Comparison of ENCODE assay signal across 1 fruit fly cellular context in the genomic region with DNA sequence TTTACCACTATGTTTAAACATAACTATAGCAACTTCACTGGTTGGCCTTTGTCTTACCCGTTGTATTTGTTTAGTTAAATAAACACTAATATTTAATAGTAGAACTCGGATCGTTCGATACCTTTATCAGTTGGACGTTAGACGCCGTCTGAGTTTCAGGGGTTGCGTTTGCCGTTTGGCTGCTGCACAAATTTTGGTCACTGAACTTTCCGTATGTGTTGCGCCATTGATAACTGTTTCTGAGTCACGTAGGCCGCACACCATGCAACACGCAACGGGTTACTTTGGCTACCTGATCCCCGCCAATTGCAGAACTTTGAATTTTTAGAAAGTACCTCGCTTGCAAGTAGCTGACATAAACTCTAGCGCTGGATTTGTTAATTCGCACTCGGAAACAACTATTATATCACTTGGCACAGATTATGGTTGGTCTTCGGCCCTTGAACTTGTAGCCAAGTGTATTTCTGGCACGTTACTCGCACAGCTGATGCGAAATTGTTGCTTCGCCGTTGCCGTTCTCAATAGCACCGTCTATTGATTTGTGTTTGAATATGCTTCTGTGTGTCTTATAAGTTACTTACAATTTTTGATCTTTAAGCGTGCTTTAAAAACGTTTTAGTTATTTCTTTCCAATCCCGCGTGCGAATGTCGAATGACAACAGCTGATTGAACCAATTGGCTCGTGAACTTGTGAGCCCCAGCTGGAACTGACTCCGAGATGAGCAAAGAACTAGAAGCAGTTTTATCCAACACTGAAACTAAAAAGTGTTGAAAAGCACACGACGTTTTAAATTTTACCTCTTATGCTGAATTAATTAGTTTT.
A peak's percentile ranks its signal among the peaks of the same experiment; 100 is the strongest.
TF ChIP-seq lines count a peak whose summit lies in the region.

Gene Dph1 (minus strand): TSS at position 670 of the 823 bp plus-strand sequence.

TF ChIP-seq in whole organism, embryonic, 481 proteins besides CTCF, POLR2A, EP300 and RAD21 (continued from another document and continues in another):
- TF ChIP-seq Sox102F (GFP tag; optimal IDR thresholded peaks at IDR 0.05; lab: Kevin White, UChicago) (peak; percentile 87), CG10979 (tag; optimal IDR thresholded peaks at IDR 0.05; lab: Kevin White, UChicago) (peak; percentile 88), Pdp1 (GFP tag; optimal IDR thresholded peaks at IDR 0.05; lab: Kevin White, UChicago) (peak; percentile 75 to 96), org-1 (GFP tag; optimal IDR thresholded peaks at IDR 0.05; lab: Kevin White, UChicago) (peak; percentile 86), Lpt (GFP tag; optimal IDR thresholded peaks at IDR 0.05; lab: Kevin White, UChicago) (no peak), CG10654 (GFP tag; optimal IDR thresholded peaks at IDR 0.05; lab: Kevin White, UChicago) (peak; percentile 77), Stat92E (GFP tag; optimal IDR thresholded peaks at IDR 0.05; lab: Kevin White, UChicago) (peak in 1 of 3 experiments; percentile 92), tll (GFP tag; optimal IDR thresholded peaks at IDR 0.05; lab: Kevin White, UChicago) (no peak), Opbp (GFP tag; IDR thresholded peaks at IDR 0.05; lab: Robert Waterston, UW; ENCODE audit: partially characterized antibody) (peak; percentile 46; the same call in 1 of the 3 replicates), Lhr (GFP tag; optimal IDR thresholded peaks at IDR 0.05; lab: Kevin White, UChicago) (peak; percentile 14), CG3995 (GFP tag; optimal IDR thresholded peaks at IDR 0.05; lab: Kevin White, UChicago) (peak; percentile 76), sima (GFP tag; optimal IDR thresholded peaks at IDR 0.05; lab: Kevin White, UChicago) (peak; percentile 2), Optix (GFP tag; IDR thresholded peaks at IDR 0.05; lab: Robert Waterston, UW) (peak; percentile 88), Sin3A (optimal IDR thresholded peaks at IDR 0.05; lab: Kevin White, UChicago) (peak; percentile 55), sug (tag; optimal IDR thresholded peaks at IDR 0.05; lab: Kevin White, UChicago) (peak; percentile 54), Dfd (GFP tag; optimal IDR thresholded peaks at IDR 0.05; lab: Kevin White, UChicago) (no peak), nerfin-2 (GFP tag; IDR thresholded peaks at IDR 0.05; lab: Robert Waterston, UW; ENCODE audit: partially characterized antibody) (no peak), fu2 (GFP tag; optimal IDR thresholded peaks at IDR 0.05; lab: Kevin White, UChicago) (peak; percentile 55), CG11696 (GFP tag; IDR thresholded peaks at IDR 0.05; lab: Robert Waterston, UW) (peak; percentile 67), CoRest (tag; optimal IDR thresholded peaks at IDR 0.05; lab: Kevin White, UChicago) (peak; percentile 77), CG5245 (GFP tag; optimal IDR thresholded peaks at IDR 0.05; lab: Kevin White, UChicago) (peak; percentile 55), BEAF-32 (GFP tag; optimal IDR thresholded peaks at IDR 0.05; lab: Kevin White, UChicago) (peak; percentile 30), mam (GFP tag; optimal IDR thresholded peaks at IDR 0.05; lab: Kevin White, UChicago) (peak; percentile 80), CG6175 (GFP tag; IDR thresholded peaks at IDR 0.05; lab: Robert Waterston, UW) (peak; percentile 67; the same call in 2 of the 3 replicates), CG1233 (GFP tag; optimal IDR thresholded peaks at IDR 0.05; lab: Kevin White, UChicago) (peak; percentile 85), CG11247 (GFP tag; IDR thresholded peaks at IDR 0.05; lab: Robert Waterston, UW) (peak; percentile 69), tna (GFP tag; IDR thresholded peaks at IDR 0.05; lab: Robert Waterston, UW; ENCODE audit: partially characterized antibody) (no peak; the same call in 1 of the 2 replicates), bcd (GFP tag; optimal IDR thresholded peaks at IDR 0.05; lab: Kevin White, UChicago) (peak; percentile 88), Side (GFP tag; optimal IDR thresholded peaks at IDR 0.05; lab: Kevin White, UChicago) (peak; percentile 87), oc (tag; optimal IDR thresholded peaks at IDR 0.05; lab: Kevin White, UChicago) (peak; percentile 91), sisA (GFP tag; IDR thresholded peaks at IDR 0.05; lab: Robert Waterston, UW) (peak; percentile 78), cad (GFP tag; optimal IDR thresholded peaks at IDR 0.05; lab: Kevin White, UChicago) (no peak), CG12769 (tag; optimal IDR thresholded peaks at IDR 0.05; lab: Kevin White, UChicago) (peak; percentile 90), CG6813 (GFP tag; optimal IDR thresholded peaks at IDR 0.05; lab: Kevin White, UChicago) (peak; percentile 84), row (GFP tag; IDR thresholded peaks at IDR 0.05; lab: Robert Waterston, UW) (peak; percentile 85), CG8478 (optimal IDR thresholded peaks at IDR 0.05; lab: Kevin White, UChicago) (no peak), Mes4 (GFP tag; optimal IDR thresholded peaks at IDR 0.05; lab: Kevin White, UChicago) (peak; percentile 80), CG11560 (tag; IDR thresholded peaks at IDR 0.05; lab: Robert Waterston, UW) (peak; percentile 73), CG13296 (GFP tag; optimal IDR thresholded peaks at IDR 0.05; lab: Kevin White, UChicago) (peak; percentile 70), sob (GFP tag; IDR thresholded peaks at IDR 0.05; lab: Robert Waterston, UW) (peak; percentile 57), CG11093 (GFP tag; IDR thresholded peaks at IDR 0.05; lab: Robert Waterston, UW) (no peak; the same call in 2 of the 3 replicates), fru (optimal IDR thresholded peaks at IDR 0.05; lab: Kevin White, UChicago) (no peak), Fer1 (GFP tag; optimal IDR thresholded peaks at IDR 0.05; lab: Kevin White, UChicago) (peak; percentile 84), lilli (GFP tag; optimal IDR thresholded peaks at IDR 0.05; lab: Kevin White, UChicago) (peak; percentile 87), bigmax (GFP tag; optimal IDR thresholded peaks at IDR 0.05; lab: Kevin White, UChicago) (no peak), CG34224 (GFP tag; IDR thresholded peaks at IDR 0.05; lab: Robert Waterston, UW; ENCODE audit: partially characterized antibody) (peak; percentile 64), TFAM (GFP tag; optimal IDR thresholded peaks at IDR 0.05; lab: Kevin White, UChicago) (no peak), al (GFP tag; IDR thresholded peaks at IDR 0.05; lab: Robert Waterston, UW) (peak; percentile 40; the same call in 1 of the 2 replicates), so (GFP tag; IDR thresholded peaks at IDR 0.05; lab: Robert Waterston, UW) (peak; percentile 89), vfl (GFP tag; optimal IDR thresholded peaks at IDR 0.05; lab: Kevin White, UChicago) (peak; percentile 22), ERR (GFP tag; optimal IDR thresholded peaks at IDR 0.05; lab: Kevin White, UChicago) (peak; percentile 65), lab (GFP tag; optimal IDR thresholded peaks at IDR 0.05; lab: Kevin White, UChicago) (peak; percentile 88), Doc3 (GFP tag; IDR thresholded peaks at IDR 0.05; lab: Robert Waterston, UW; ENCODE audit: partially characterized antibody) (peak; percentile 15; the same call in 1 of the 3 replicates), corto (GFP tag; optimal IDR thresholded peaks at IDR 0.05; lab: Kevin White, UChicago) (peak; percentile 43), mld (GFP tag; IDR thresholded peaks at IDR 0.05; lab: Robert Waterston, UW; ENCODE audit: partially characterized antibody) (no peak), eve (GFP tag; optimal IDR thresholded peaks at IDR 0.05; lab: Kevin White, UChicago) (peak in 1 of 2 experiments; percentile 93), Xbp1 (GFP tag; optimal IDR thresholded peaks at IDR 0.05; lab: Kevin White, UChicago) (peak; percentile 86), jigr1 (GFP tag; IDR thresholded peaks at IDR 0.05; lab: Robert Waterston, UW) (0 out of 3 replicates have a peak, but pooled peaks have one; percentile 69), CG31441 (GFP tag; IDR thresholded peaks at IDR 0.05; lab: Robert Waterston, UW) (peak; percentile 86), D19A (tag; optimal IDR thresholded peaks at IDR 0.05; lab: Kevin White, UChicago) (peak; percentile 76), CG16815 (GFP tag; optimal IDR thresholded peaks at IDR 0.05; lab: Kevin White, UChicago) (peak; percentile 76), az2 (GFP tag; optimal IDR thresholded peaks at IDR 0.05; lab: Kevin White, UChicago) (peak; percentile 83), chinmo (GFP tag; IDR thresholded peaks at IDR 0.05; lab: Robert Waterston, UW; ENCODE audit: partially characterized antibody) (0 out of 4 replicates have a peak, but pooled peaks have one; percentile 34), CG6791 (GFP tag; IDR thresholded peaks at IDR 0.05; lab: Robert Waterston, UW; ENCODE audit: partially characterized antibody) (no peak), chm (GFP tag; IDR thresholded peaks at IDR 0.05; lab: Robert Waterston, UW) (peak; percentile 88), scrt (GFP tag; optimal IDR thresholded peaks at IDR 0.05; lab: Kevin White, UChicago) (peak; percentile 88), CG10543 (GFP tag; optimal IDR thresholded peaks at IDR 0.05; lab: Kevin White, UChicago) (peak; percentile 54), maf-S (GFP tag; optimal IDR thresholded peaks at IDR 0.05; lab: Kevin White, UChicago) (peak; percentile 57), CG17829 (tag; optimal IDR thresholded peaks at IDR 0.05; lab: Kevin White, UChicago) (peak; percentile 82), Dip3 (GFP tag; optimal IDR thresholded peaks at IDR 0.05; lab: Kevin White, UChicago) (peak; percentile 77), da (GFP tag; optimal IDR thresholded peaks at IDR 0.05; lab: Kevin White, UChicago) (peak; percentile 54), E2f2 (GFP tag; IDR thresholded peaks at IDR 0.05; lab: Robert Waterston, UW) (peak; percentile 91), hkb (optimal IDR thresholded peaks at IDR 0.05; lab: Kevin White, UChicago) (no peak), hkb (GFP tag; IDR thresholded peaks at IDR 0.05; lab: Robert Waterston, UW) (peak; percentile 92), Asciz (GFP tag; optimal IDR thresholded peaks at IDR 0.05; lab: Kevin White, UChicago) (peak; percentile 89), dati (GFP tag; IDR thresholded peaks at IDR 0.05; lab: Robert Waterston, UW) (peak; percentile 57; the same call in 1 of the 2 replicates), Dbx (GFP tag; IDR thresholded peaks at IDR 0.05; lab: Robert Waterston, UW) (peak; percentile 48; the same call in 1 of the 3 replicates), pros (GFP tag; optimal IDR thresholded peaks at IDR 0.05; lab: Kevin White, UChicago) (no peak), CG14965 (GFP tag; optimal IDR thresholded peaks at IDR 0.05; lab: Kevin White, UChicago; ENCODE audit: borderline replicate concordance) (peak; percentile 47), gsb-n (tag; optimal IDR thresholded peaks at IDR 0.05; lab: Kevin White, UChicago) (peak; percentile 71), nom (GFP tag; optimal IDR thresholded peaks at IDR 0.05; lab: Kevin White, UChicago) (peak; percentile 85), CG30431 (GFP tag; optimal IDR thresholded peaks at IDR 0.05; lab: Kevin White, UChicago) (peak; percentile 73), CG16779 (GFP tag; IDR thresholded peaks at IDR 0.05; lab: Robert Waterston, UW) (peak; percentile 68), gcm (GFP tag; optimal IDR thresholded peaks at IDR 0.05; lab: Kevin White, UChicago) (peak; percentile 82), lbe (GFP tag; optimal IDR thresholded peaks at IDR 0.05; lab: Kevin White, UChicago) (peak; percentile 74), onecut (GFP tag; IDR thresholded peaks at IDR 0.05; lab: Robert Waterston, UW) (peak; percentile 70), Dek (tag; optimal IDR thresholded peaks at IDR 0.05; lab: Kevin White, UChicago) (peak; percentile 67), D19B (GFP tag; optimal IDR thresholded peaks at IDR 0.05; lab: Kevin White, UChicago) (peak; percentile 65), CG16813 (GFP tag; IDR thresholded peaks at IDR 0.05; lab: Robert Waterston, UW; ENCODE audit: partially characterized antibody) (no peak), CG15073 (GFP tag; optimal IDR thresholded peaks at IDR 0.05; lab: Kevin White, UChicago) (no peak), Nf-YB (GFP tag; optimal IDR thresholded peaks at IDR 0.05; lab: Kevin White, UChicago) (peak; percentile 54), ems (GFP tag; optimal IDR thresholded peaks at IDR 0.05; lab: Kevin White, UChicago) (peak; percentile 79), usp (GFP tag; optimal IDR thresholded peaks at IDR 0.05; lab: Kevin White, UChicago) (no peak), CG13123 (GFP tag; optimal IDR thresholded peaks at IDR 0.05; lab: Kevin White, UChicago) (peak; percentile 16), CG1024 (GFP tag; IDR thresholded peaks at IDR 0.05; lab: Robert Waterston, UW) (peak; percentile 74), Atf-2 (GFP tag; optimal IDR thresholded peaks at IDR 0.05; lab: Kevin White, UChicago) (peak; percentile 81), CG2129 (GFP tag; IDR thresholded peaks at IDR 0.05; lab: Robert Waterston, UW; ENCODE audit: partially characterized antibody) (no peak), CG13424 (tag; optimal IDR thresholded peaks at IDR 0.05; lab: Kevin White, UChicago) (peak; percentile 80), zen (tag; optimal IDR thresholded peaks at IDR 0.05; lab: Kevin White, UChicago) (peak; percentile 41), H15 (GFP tag; IDR thresholded peaks at IDR 0.05; lab: Robert Waterston, UW) (peak; percentile 76), CG15601 (tag; optimal IDR thresholded peaks at IDR 0.05; lab: Kevin White, UChicago) (peak; percentile 65), tin (GFP tag; optimal IDR thresholded peaks at IDR 0.05; lab: Kevin White, UChicago) (peak; percentile 83), ssp (GFP tag; IDR thresholded peaks at IDR 0.05; lab: Robert Waterston, UW) (peak; percentile 55; the same call in 1 of the 2 replicates), seq (GFP tag; IDR thresholded peaks at IDR 0.05; lab: Robert Waterston, UW) (peak; percentile 80), H2.0 (GFP tag; IDR thresholded peaks at IDR 0.05; lab: Robert Waterston, UW) (peak; percentile 77), exex (tag; optimal IDR thresholded peaks at IDR 0.05; lab: Kevin White, UChicago) (peak; percentile 33), eyg (GFP tag; optimal IDR thresholded peaks at IDR 0.05; lab: Kevin White, UChicago) (peak; percentile 80), en (GFP tag; optimal IDR thresholded peaks at IDR 0.05; lab: Kevin White, UChicago) (peak; percentile 40), tx (GFP tag; optimal IDR thresholded peaks at IDR 0.05; lab: Kevin White, UChicago) (peak; percentile 83), CG6254 (GFP tag; optimal IDR thresholded peaks at IDR 0.05; lab: Kevin White, UChicago) (peak; percentile 65), grn (GFP tag; optimal IDR thresholded peaks at IDR 0.05; lab: Kevin White, UChicago) (peak; percentile 12), Eip74EF (GFP tag; optimal IDR thresholded peaks at IDR 0.05; lab: Kevin White, UChicago) (peak in 1 of 2 experiments; percentile 88), knrl (GFP tag; IDR thresholded peaks at IDR 0.05; lab: Robert Waterston, UW; ENCODE audit: partially characterized antibody) (peak; percentile 44; the same call in 1 of the 3 replicates), CG12155 (GFP tag; optimal IDR thresholded peaks at IDR 0.05; lab: Kevin White, UChicago) (peak; percentile 58), Tbp (GFP tag; optimal IDR thresholded peaks at IDR 0.05; lab: Kevin White, UChicago) (no peak), inv (GFP tag; IDR thresholded peaks at IDR 0.05; lab: Robert Waterston, UW; ENCODE audit: partially characterized antibody) (peak; percentile 31; the same call in 1 of the 2 replicates)
